Fruit fly (Drosophila melanogaster) whole organism, pupa: Measurements from ENCODE around the gene Cyp4s3.

Experiments used
- CG13204 ChIP-seq: fragments of 200-800 bp; sonication (Bioruptor generic); optimal IDR thresholded peaks from 2 replicates; lab custom pipeline; 2018; ENCODE audit warnings: missing biosample characterization, mild to moderate bottlenecking, missing genetic modification characterization, moderate library complexity
- CG4496 ChIP-seq: fragments of 200-800 bp; sonication (Bioruptor generic); IDR thresholded peaks from 3 replicates; pipeline ENCODE4 v1.3.6; 2022; ENCODE audit warnings: missing biosample characterization, missing genetic modification characterization
- CG9948 ChIP-seq: fragments of 200-800 bp; sonication (Bioruptor generic); optimal IDR thresholded peaks from 2 replicates; lab custom pipeline; 2018; ENCODE audit warnings: missing biosample characterization, mild to moderate bottlenecking, missing genetic modification characterization, moderate library complexity
- EcR ChIP-seq: fragments of 200-800 bp; sonication (Bioruptor generic); optimal IDR thresholded peaks from 3 replicates; lab custom pipeline; 2019; ENCODE audit warnings: missing biosample characterization, missing genetic modification characterization, mild to moderate bottlenecking, moderate library complexity, missing genetic modification reagents
- Ets98B ChIP-seq: fragments of 200-800 bp; sonication (Bioruptor generic); IDR thresholded peaks from 2 replicates; pipeline ENCODE4 v1.3.6; 2022; ENCODE audit warnings: missing biosample characterization, missing genetic modification characterization
- fd96Ca ChIP-seq: fragments of 200-800 bp; sonication (Bioruptor generic); IDR thresholded peaks from 3 replicates; pipeline ENCODE4 v1.3.6; 2022; ENCODE audit warnings: missing biosample characterization, missing genetic modification characterization

- TF ChIP-seq Ets98B (GFP tag; lab: Robert Waterston, UW) (no peak), CG9948 (tag; lab: Kevin White, UChicago) (no peak), CG4496 (GFP tag; lab: Robert Waterston, UW) (no peak), fd96Ca (no peak), CG13204 (GFP tag; lab: Kevin White, UChicago) (no peak), EcR (GFP tag; lab: Kevin White, UChicago) (no peak)
Observed at dm6 chrX:15163395-15163794, 47.1 kb upstream of the Cyp4s3 start.
